Fruit fly (Drosophila melanogaster) whole organism, prepupa: Measurements from ENCODE around the gene MTF-1.
A peak's percentile ranks its signal among the peaks of the same experiment; 100 is the strongest.

ENCODE experiments used
- Blimp-1 ChIP-seq: fragments of 200-800 bp; sonication (Bioruptor generic); optimal IDR thresholded peaks from 3 replicates; lab custom pipeline; 2017; ENCODE audit warnings: missing biosample characterization, missing genetic modification characterization, mild to moderate bottlenecking, moderate library complexity, missing genetic modification reagents
- CG10631 ChIP-seq: fragments of 200-800 bp; sonication (Bioruptor generic); optimal IDR thresholded peaks from 2 replicates; lab custom pipeline; 2016; ENCODE audit warnings: missing biosample characterization, missing genetic modification characterization
- CG10669 ChIP-seq: fragments of 200-800 bp; sonication (Bioruptor generic); optimal IDR thresholded peaks from 3 replicates; lab custom pipeline; 2018; ENCODE audit warnings: missing biosample characterization, mild to moderate bottlenecking, missing genetic modification characterization, moderate library complexity
- CG11902 ChIP-seq: fragments of 200-800 bp; sonication (Bioruptor generic); optimal IDR thresholded peaks from 3 replicates; lab custom pipeline; 2016; ENCODE audit warnings: missing biosample characterization, missing genetic modification characterization
- CG15336 ChIP-seq: fragments of 200-800 bp; sonication (Bioruptor generic); IDR thresholded peaks from 2 replicates; pipeline ENCODE4 v1.3.6; 2022; ENCODE audit warnings: missing biosample characterization, missing genetic modification characterization
- CG16779 ChIP-seq: fragments of 200-800 bp; sonication (Bioruptor generic); optimal IDR thresholded peaks from 3 replicates; lab custom pipeline; 2017; ENCODE audit warnings: missing biosample characterization, mild to moderate bottlenecking, missing genetic modification characterization
- CG3032 ChIP-seq: fragments of 200-800 bp; optimal IDR thresholded peaks from 2 replicates; lab custom pipeline; 2019; ENCODE audit warnings: missing biosample characterization, mild to moderate bottlenecking, missing genetic modification characterization, moderate library complexity
- CG32006 ChIP-seq: fragments of 200-800 bp; sonication (Bioruptor generic); optimal IDR thresholded peaks from 3 replicates; lab custom pipeline; 2017; ENCODE audit warnings: missing biosample characterization, mild to moderate bottlenecking, missing genetic modification characterization
- CG3919 ChIP-seq: fragments of 200-800 bp; sonication (Bioruptor generic); optimal IDR thresholded peaks from 3 replicates; lab custom pipeline; 2016; ENCODE audit warnings: missing biosample characterization, missing genetic modification characterization
- CG6163 ChIP-seq: fragments of 200-800 bp; sonication (Bioruptor generic); IDR thresholded peaks from 3 replicates; pipeline ENCODE4 v1.3.6; 2022; ENCODE audit warnings: missing biosample characterization, missing genetic modification characterization
- CG6276 ChIP-seq: fragments of 200-800 bp; sonication (Bioruptor generic); optimal IDR thresholded peaks from 2 replicates; lab custom pipeline; 2017; ENCODE audit warnings: missing biosample characterization, mild to moderate bottlenecking, missing genetic modification characterization
- CG6854 ChIP-seq: fragments of 200-800 bp; sonication (Bioruptor generic); optimal IDR thresholded peaks from 2 replicates; lab custom pipeline; 2017; ENCODE audit warnings: missing biosample characterization, mild to moderate bottlenecking, missing genetic modification characterization
- CG8119 ChIP-seq: fragments of 200-800 bp; sonication (Bioruptor generic); IDR thresholded peaks from 3 replicates; pipeline ENCODE4 v1.3.6; 2022; ENCODE audit warnings: missing biosample characterization, missing genetic modification characterization
- CG8319 ChIP-seq: fragments of 200-800 bp; sonication (Bioruptor generic); optimal IDR thresholded peaks from 3 replicates; lab custom pipeline; 2016; ENCODE audit warnings: missing biosample characterization, missing genetic modification characterization
- Eip78C ChIP-seq: fragments of 200-800 bp; sonication (Bioruptor generic); peaks from one replicate; lab custom pipeline; 2016; ENCODE audit warnings: missing biosample characterization, missing genetic modification characterization
- Eip93F ChIP-seq: fragments of 200-800 bp; sonication (Bioruptor generic); optimal IDR thresholded peaks from 2 replicates; lab custom pipeline; 2016; ENCODE audit warnings: missing biosample characterization, mild to moderate bottlenecking, missing genetic modification characterization
- Hr38 ChIP-seq: sonication (Bioruptor generic); optimal IDR thresholded peaks from 2 replicates; lab custom pipeline; 2016; ENCODE audit warnings: missing biosample characterization, missing genetic modification characterization
- Hr4 ChIP-seq: fragments of 200-800 bp; sonication (Bioruptor generic); optimal IDR thresholded peaks from 3 replicates; lab custom pipeline; 2016; ENCODE audit warnings: missing biosample characterization, missing genetic modification characterization
- OdsH ChIP-seq: fragments of 200-800 bp; sonication (Bioruptor generic); optimal IDR thresholded peaks from 3 replicates; lab custom pipeline; 2016; ENCODE audit warnings: missing biosample characterization, missing genetic modification characterization
- Smox ChIP-seq: fragments of 200-800 bp; sonication (Bioruptor generic); optimal IDR thresholded peaks from 3 replicates; lab custom pipeline; 2016; ENCODE audit warnings: missing biosample characterization, missing genetic modification characterization
- Sox102F ChIP-seq: fragments of 200-800 bp; sonication (Bioruptor generic); optimal IDR thresholded peaks from 2 replicates; lab custom pipeline; 2016; ENCODE audit warnings: missing biosample characterization, mild to moderate bottlenecking, missing genetic modification characterization
- achi ChIP-seq: fragments of 200-800 bp; sonication (Bioruptor generic); optimal IDR thresholded peaks from 3 replicates; lab custom pipeline; 2016; ENCODE audit warnings: missing biosample characterization, missing genetic modification characterization
- acj6 ChIP-seq: fragments of 200-800 bp; sonication (Bioruptor generic); optimal IDR thresholded peaks from 3 replicates; lab custom pipeline; 2016; ENCODE audit warnings: missing biosample characterization, missing genetic modification characterization
- dac ChIP-seq: fragments of 200-800 bp; sonication (Bioruptor generic); optimal IDR thresholded peaks from 2 replicates; lab custom pipeline; 2017; ENCODE audit warnings: missing biosample characterization, mild to moderate bottlenecking, missing genetic modification characterization
- dsx ChIP-seq: fragments of 200-800 bp; optimal IDR thresholded peaks from 3 replicates; lab custom pipeline; 2019; ENCODE audit warnings: missing biosample characterization, mild to moderate bottlenecking, missing genetic modification characterization, moderate library complexity; ENCODE audit not compliant: poor library complexity, severe bottlenecking
- esn ChIP-seq: fragments of 200-800 bp; sonication (Bioruptor generic); optimal IDR thresholded peaks from 2 replicates; lab custom pipeline; 2016; ENCODE audit warnings: missing biosample characterization, mild to moderate bottlenecking, missing genetic modification characterization, moderate library complexity
- fd59A ChIP-seq: fragments of 200-800 bp; sonication (Bioruptor generic); optimal IDR thresholded peaks from 2 replicates; lab custom pipeline; 2017; ENCODE audit warnings: missing biosample characterization, mild to moderate bottlenecking, missing genetic modification characterization, missing genetic modification reagents
- fd85E ChIP-seq: fragments of 200-800 bp; sonication (Bioruptor generic); optimal IDR thresholded peaks from 3 replicates; lab custom pipeline; 2016; ENCODE audit warnings: missing biosample characterization, missing genetic modification characterization
- fkh ChIP-seq: fragments of 200-800 bp; sonication (Bioruptor generic); optimal IDR thresholded peaks from 3 replicates; lab custom pipeline; 2017; ENCODE audit warnings: missing biosample characterization, mild to moderate bottlenecking, missing genetic modification characterization, moderate library complexity
- lz ChIP-seq: fragments of 200-800 bp; sonication (Bioruptor generic); optimal IDR thresholded peaks from 3 replicates; lab custom pipeline; 2016; ENCODE audit warnings: missing biosample characterization, missing genetic modification characterization
- net ChIP-seq: fragments of 200-800 bp; sonication (Bioruptor generic); optimal IDR thresholded peaks from 3 replicates; lab custom pipeline; 2016; ENCODE audit warnings: missing biosample characterization, missing genetic modification characterization
- pdm3 ChIP-seq: fragments of 200-800 bp; sonication (Bioruptor generic); optimal IDR thresholded peaks from 3 replicates; lab custom pipeline; 2016; ENCODE audit warnings: missing biosample characterization, missing genetic modification characterization
- ss ChIP-seq, 2 experiments: fragments of 200-800 bp; sonication (Bioruptor generic); optimal IDR thresholded peaks; 2 replicates in 1 of 2; 3 replicates in 1 of 2; lab custom pipeline; 2017 to 2018; ENCODE audit warnings: mild to moderate bottlenecking in 2 of 2, missing biosample characterization in 2 of 2, missing genetic modification characterization in 2 of 2, moderate library complexity in 1 of 2
- svp ChIP-seq: fragments of 200-800 bp; sonication (Bioruptor generic); peaks from one replicate; lab custom pipeline; 2016; ENCODE audit warnings: missing biosample characterization, missing genetic modification characterization

Gene MTF-1

DNA sequence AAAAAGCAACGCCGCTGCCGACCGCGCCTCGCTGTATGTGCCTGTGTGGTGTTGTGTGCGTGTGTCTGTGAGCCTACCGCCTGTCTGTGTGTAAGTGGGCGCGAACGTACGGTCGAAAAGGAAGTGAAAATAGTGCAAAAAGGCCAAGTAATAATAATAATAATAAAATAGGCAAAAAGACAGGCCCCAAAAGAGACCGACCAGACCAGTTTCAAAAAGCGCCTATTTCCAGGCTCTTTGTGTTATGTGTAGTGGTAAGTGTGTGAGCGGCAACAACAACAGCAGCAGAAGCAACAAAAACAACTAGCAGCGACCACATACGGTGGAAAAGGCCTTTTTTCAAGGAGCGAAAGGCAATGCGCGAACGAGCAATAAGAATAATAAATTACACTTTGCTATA is 32.7 kb downstream of the MTF-1 start (continued):
- no peak for TF ChIP-seq CG6854 (GFP tag; lab: Kevin White, UChicago)
- TF ChIP-seq Sox102F (GFP tag; lab: Kevin White, UChicago) = no peak
- no peak for TF ChIP-seq fkh
- TF ChIP-seq CG11902 = no peak
- no peak for TF ChIP-seq dac
- peak; percentile 44; the same call in 2 of the 3 replicates for TF ChIP-seq CG8119
- no peak for TF ChIP-seq CG8319 (GFP tag; lab: Kevin White, UChicago)
- peak; percentile 66; the same call in 2 of the 3 replicates for TF ChIP-seq CG6163
- peak; percentile 53 for TF ChIP-seq dsx (GFP tag; lab: Kevin White, UChicago)
- TF ChIP-seq acj6 = no peak
- peak; percentile 33 for TF ChIP-seq CG10669 (GFP tag; lab: Kevin White, UChicago)
- TF ChIP-seq lz = no peak
- TF ChIP-seq Blimp-1 (GFP tag; lab: Kevin White, UChicago) = no peak
- TF ChIP-seq CG16779 (tag; lab: Kevin White, UChicago) = peak; percentile 27

DNA sequence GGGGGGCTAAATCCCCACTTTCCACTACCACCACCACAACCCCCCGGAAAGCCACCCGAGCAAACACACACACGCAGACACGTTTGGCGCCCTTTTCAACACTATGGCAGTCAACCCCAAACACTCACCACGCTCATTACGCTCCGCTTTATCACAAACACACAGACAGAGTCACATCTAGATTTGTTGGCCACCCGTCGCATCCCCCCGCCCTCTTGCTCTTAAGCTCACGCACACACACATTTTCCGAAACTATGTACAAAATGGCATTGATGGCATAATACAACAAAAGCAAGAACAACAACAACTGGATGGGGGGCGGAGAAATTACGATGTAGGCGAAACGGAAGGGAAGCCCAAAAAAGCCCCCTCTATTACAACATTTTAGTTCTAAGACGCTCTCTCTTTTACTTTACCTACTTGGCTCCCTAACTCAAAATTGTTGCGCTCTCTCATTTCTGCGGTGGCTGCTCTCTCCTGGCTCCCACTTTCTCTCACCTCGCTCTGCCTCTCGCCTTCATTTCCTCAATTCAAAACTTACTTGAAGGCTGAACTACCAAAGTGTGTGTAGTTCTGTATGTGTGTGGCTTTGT is 35.6 kb downstream of the MTF-1 start:
- TF ChIP-seq ss (GFP tag; optimal IDR thresholded peaks at IDR 0.05; lab: Kevin White, UChicago) (no peak), fkh (peak; percentile 74)
- TF ChIP-seq, all 60 proteins: peak for 1

DNA sequence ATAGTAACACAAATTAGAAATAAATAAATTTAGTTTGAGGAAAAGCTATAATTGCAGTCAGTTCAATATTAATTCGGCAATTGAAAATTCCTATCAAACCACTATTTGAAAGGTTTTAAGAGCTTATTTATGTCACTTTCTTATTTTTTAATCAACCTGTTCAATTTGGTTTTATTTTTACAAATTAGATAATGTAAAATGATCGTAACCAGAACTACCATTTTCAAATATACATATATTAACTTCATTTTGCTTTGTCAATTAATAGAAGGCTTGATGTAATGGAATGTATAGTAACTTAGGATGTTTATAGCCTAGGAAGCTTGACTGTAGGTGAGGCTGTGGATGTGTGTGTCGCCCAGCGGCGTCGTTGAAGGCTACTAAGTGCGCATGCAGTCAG is 36.5 kb downstream of the MTF-1 start:
- TF ChIP-seq CG32006 (GFP tag; lab: Kevin White, UChicago) (peak; percentile 52), Smox (GFP tag; lab: Kevin White, UChicago) (peak; percentile 10), CG3032 (tag; lab: Kevin White, UChicago) (peak; percentile 3), OdsH (GFP tag; lab: Kevin White, UChicago) (peak; percentile 20), Hr4 (peak; percentile 38), achi (GFP tag; lab: Kevin White, UChicago) (peak; percentile 2), Hr38 (GFP tag; lab: Kevin White, UChicago) (no peak), Blimp-1 (GFP tag; lab: Kevin White, UChicago) (no peak), acj6 (peak; percentile 2), pdm3 (GFP tag; lab: Kevin White, UChicago) (peak; percentile 6), CG10631 (no peak), esn (GFP tag; lab: Kevin White, UChicago) (peak; percentile 6), Sox102F (GFP tag; lab: Kevin White, UChicago) (no peak), Eip93F (GFP tag; lab: Kevin White, UChicago) (no peak), CG3919 (GFP tag; lab: Kevin White, UChicago) (peak; percentile 18), Eip78C (peak; percentile 73), CG8319 (GFP tag; lab: Kevin White, UChicago) (no peak), CG6276 (GFP tag; lab: Kevin White, UChicago) (peak; percentile 6), net (GFP tag; lab: Kevin White, UChicago) (peak; percentile 10)
- TF ChIP-seq, all 60 proteins: peak for 13

DNA sequence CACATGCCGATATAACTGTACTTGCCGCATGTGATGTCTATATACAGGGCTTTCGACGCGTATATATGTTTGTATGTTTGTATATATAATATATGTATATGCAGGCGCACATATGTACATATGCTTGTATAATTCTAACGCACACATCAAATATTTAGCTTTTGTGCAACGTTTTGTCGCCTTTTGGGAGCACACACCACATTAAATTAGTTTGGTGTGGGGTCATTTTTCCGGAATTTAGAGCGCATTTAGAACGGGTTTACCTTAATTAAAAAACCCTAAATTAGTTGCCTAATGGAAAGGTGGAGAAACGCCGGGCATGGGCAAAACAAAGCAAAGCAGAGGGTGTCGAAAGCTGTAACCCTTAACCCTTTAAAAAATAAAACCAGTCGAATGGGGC is 37.2 kb downstream of the MTF-1 start:
- TF ChIP-seq CG15336 (GFP tag; lab: Robert Waterston, UW) (no peak), Hr4 (no peak), dac (no peak), fd59A (GFP tag; lab: Kevin White, UChicago) (no peak), esn (GFP tag; lab: Kevin White, UChicago) (no peak), lz (no peak), CG11902 (no peak), CG10669 (GFP tag; lab: Kevin White, UChicago) (no peak), CG3919 (GFP tag; lab: Kevin White, UChicago) (no peak), svp (GFP tag; lab: Kevin White, UChicago) (no peak), fd85E (GFP tag; lab: Kevin White, UChicago) (no peak), CG6163 (no peak)
